Fruit fly (Drosophila melanogaster): ENCODE measurements around the gene CG14304.

CG14304 gene

dm6 chr3R:18658945-18659642 is 38.0 kb upstream of the CG14304 start, which contains the start of the genes CG31224 and CstF64 (continued):
- peak; percentile 63 for TF ChIP-seq Nf-YB (GFP tag; optimal IDR thresholded peaks at IDR 0.05)
- no peak for TF ChIP-seq Adf1 (GFP tag; IDR thresholded peaks at IDR 0.05)
- peak; percentile 87 for TF ChIP-seq B-H2 (GFP tag; optimal IDR thresholded peaks at IDR 0.05)
- TF ChIP-seq Usf (GFP tag; optimal IDR thresholded peaks at IDR 0.05) = peak; percentile 59
- TF ChIP-seq CG16815 (GFP tag; optimal IDR thresholded peaks at IDR 0.05) = peak; percentile 79
- peak; percentile 15; the same call in 1 of the 2 replicates for TF ChIP-seq onecut (GFP tag; IDR thresholded peaks at IDR 0.05)
- no peak for TF ChIP-seq pan (optimal IDR thresholded peaks at IDR 0.05)
- peak in 1 of 2 experiments; percentile 90 for TF ChIP-seq pan (GFP tag; optimal IDR thresholded peaks at IDR 0.05 in 1 of 2, IDR thresholded peaks at IDR 0.05 in 1 of 2)
- TF ChIP-seq Drgx (GFP tag; IDR thresholded peaks at IDR 0.05) = peak; percentile 63
- peak; percentile 86 for TF ChIP-seq CG17829 (tag; optimal IDR thresholded peaks at IDR 0.05)
- TF ChIP-seq CG7987 (GFP tag; optimal IDR thresholded peaks at IDR 0.05) = peak; percentile 55
- no peak for TF ChIP-seq CG42726 (GFP tag; IDR thresholded peaks at IDR 0.05; ENCODE audit: partially characterized antibody)
- peak; percentile 83 for TF ChIP-seq CG4424 (GFP tag; optimal IDR thresholded peaks at IDR 0.05)
- no peak for TF ChIP-seq fru (optimal IDR thresholded peaks at IDR 0.05)
- TF ChIP-seq sob (GFP tag; IDR thresholded peaks at IDR 0.05) = peak; percentile 85
- peak; percentile 63; the same call in 2 of the 3 replicates for TF ChIP-seq Mrtf (GFP tag; IDR thresholded peaks at IDR 0.05)
- TF ChIP-seq CG5180 (GFP tag; optimal IDR thresholded peaks at IDR 0.05) = no peak
- TF ChIP-seq dpn (GFP tag; optimal IDR thresholded peaks at IDR 0.05) = peak; percentile 90 to 93
- TF ChIP-seq unpg (GFP tag; optimal IDR thresholded peaks at IDR 0.05) = peak; percentile 83
- TF ChIP-seq CG11695 (GFP tag; IDR thresholded peaks at IDR 0.05) = peak; percentile 65
- TF ChIP-seq Hmr (GFP tag; optimal IDR thresholded peaks at IDR 0.05) = peak; percentile 89
- peak; percentile 85 for TF ChIP-seq CG3281 (GFP tag; optimal IDR thresholded peaks at IDR 0.05)
- TF ChIP-seq CG34224 (GFP tag; IDR thresholded peaks at IDR 0.05; ENCODE audit: partially characterized antibody) = no peak
- TF ChIP-seq CG12071 (GFP tag; optimal IDR thresholded peaks at IDR 0.05) = no peak
- peak; percentile 82 for TF ChIP-seq CG12155 (GFP tag; optimal IDR thresholded peaks at IDR 0.05)
- TF ChIP-seq Aef1 (GFP tag; IDR thresholded peaks at IDR 0.05) = peak; percentile 76
- TF ChIP-seq Asciz (GFP tag; optimal IDR thresholded peaks at IDR 0.05) = peak; percentile 37
- no peak for TF ChIP-seq ham (GFP tag; IDR thresholded peaks at IDR 0.05)
- peak; percentile 85 for TF ChIP-seq ERR (GFP tag; optimal IDR thresholded peaks at IDR 0.05)
- peak; percentile 85 for TF ChIP-seq CG11456 (GFP tag; IDR thresholded peaks at IDR 0.05)
- TF ChIP-seq CG2875 (GFP tag; optimal IDR thresholded peaks at IDR 0.05) = peak; percentile 67
- peak; percentile 79 for TF ChIP-seq slp2 (GFP tag; optimal IDR thresholded peaks at IDR 0.05)
- TF ChIP-seq Pdp1 (GFP tag; optimal IDR thresholded peaks at IDR 0.05) = peak; percentile 86 to 94
- peak; percentile 80 for TF ChIP-seq CG18764 (GFP tag; optimal IDR thresholded peaks at IDR 0.05)
- TF ChIP-seq CG6689 (GFP tag; IDR thresholded peaks at IDR 0.05) = peak; percentile 84
- no peak; the same call in 1 of the 2 replicates for TF ChIP-seq CG31441 (GFP tag; IDR thresholded peaks at IDR 0.05)
- TF ChIP-seq sqz (GFP tag; optimal IDR thresholded peaks at IDR 0.05) = no peak
- TF ChIP-seq CkIIα-i1 (GFP tag; IDR thresholded peaks at IDR 0.05) = no peak
- peak; percentile 90 for TF ChIP-seq CG4617 (GFP tag; optimal IDR thresholded peaks at IDR 0.05; ENCODE audit: borderline replicate concordance)
- TF ChIP-seq H15 (GFP tag; IDR thresholded peaks at IDR 0.05) = peak; percentile 81
- peak; percentile 83 for TF ChIP-seq CG18476 (GFP tag; optimal IDR thresholded peaks at IDR 0.05)
- peak; percentile 63 for TF ChIP-seq gcm2 (GFP tag; optimal IDR thresholded peaks at IDR 0.05)
- TF ChIP-seq CG15479 (GFP tag; optimal IDR thresholded peaks at IDR 0.05) = no peak
- no peak for TF ChIP-seq hbn (GFP tag; IDR thresholded peaks at IDR 0.05; ENCODE audit: partially characterized antibody)
- peak; percentile 45; the same call in 1 of the 2 replicates for TF ChIP-seq CG1024 (GFP tag; IDR thresholded peaks at IDR 0.05)
- peak; percentile 85 for TF ChIP-seq CG14441 (GFP tag; IDR thresholded peaks at IDR 0.05)
- peak; percentile 74 for TF ChIP-seq CG15601 (tag; optimal IDR thresholded peaks at IDR 0.05)
- peak; percentile 70 for TF ChIP-seq CG1233 (GFP tag; optimal IDR thresholded peaks at IDR 0.05)
- no peak for TF ChIP-seq mirr (GFP tag; optimal IDR thresholded peaks at IDR 0.05)
- no peak for TF ChIP-seq Dfd (GFP tag; optimal IDR thresholded peaks at IDR 0.05)
